Worm (Caenorhabditis elegans): ENCODE data around the gene memi-1.

Gene memi-1

ce11 chrIV:4749728-4750278, 10.4 kb downstream of the memi-1 start, which contains the start of the genes rpl-20 and Y17G9B.5:
Gene rpl-20, minus strand, starts transcription at chrIV:4749778.
Gene Y17G9B.5, plus strand, starts transcription at chrIV:4750240.
- TF ChIP-seq B0261.1 (tag; optimal IDR thresholded peaks at IDR 0.05) (peak; percentile 47), nfya-2 (GFP tag; IDR thresholded peaks at IDR 0.05) (peak; percentile 95), attf-3 (GFP tag; conservative IDR thresholded peaks at IDR 0.05) (peak; percentile 87), ZK185.1 (tag; optimal IDR thresholded peaks at IDR 0.05; ENCODE audit: poor library complexity, severe bottlenecking) (peak; percentile 99), lin-54 (GFP tag; optimal IDR thresholded peaks at IDR 0.05) (peak; percentile 99), F10E7.11 (tag; optimal IDR thresholded peaks at IDR 0.05) (peak; percentile 93), rpc-1 (optimal IDR thresholded peaks at IDR 0.05) (peak; percentile 45), rpc-1 (tag; optimal IDR thresholded peaks at IDR 0.05) (peak; percentile 14), F37B4.10 (GFP tag; IDR thresholded peaks at IDR 0.05) (peak; percentile 99), hsf-1 (GFP tag; IDR thresholded peaks at IDR 0.05) (peak; percentile 97), nhr-90 (tag; optimal IDR thresholded peaks at IDR 0.05) (peak; percentile 93), ztf-22 (GFP tag; optimal IDR thresholded peaks at IDR 0.05) (peak; percentile 98), Y79H2A.3 (GFP tag; conservative IDR thresholded peaks at IDR 0.05) (peak; percentile 97), lin-40 (tag; optimal IDR thresholded peaks at IDR 0.05) (peak; percentile 99), mxl-1 (tag; optimal IDR thresholded peaks at IDR 0.05) (no peak), mel-28 (tag; optimal IDR thresholded peaks at IDR 0.05; ENCODE audit: borderline replicate concordance) (peak; percentile 90), lag-1 (GFP tag; IDR thresholded peaks at IDR 0.05) (peak; percentile 90; the same call in 1 of the 2 replicates), mcd-1 (GFP tag; IDR thresholded peaks at IDR 0.05) (peak; percentile 100), lsy-27 (tag; optimal IDR thresholded peaks at IDR 0.05; ENCODE audit: borderline replicate concordance, insufficient read depth) (peak; percentile 71), F22D6.2 (tag; optimal IDR thresholded peaks at IDR 0.05) (peak; percentile 96), B0019.2 (GFP tag; conservative IDR thresholded peaks at IDR 0.05) (peak; percentile 97), ccch-3 (GFP tag; optimal IDR thresholded peaks at IDR 0.05) (peak; percentile 68), attf-6 (GFP tag; IDR thresholded peaks at IDR 0.05) (peak; percentile 94), hlh-26 (GFP tag; conservative IDR thresholded peaks at IDR 0.05) (no peak), F33H1.4 (GFP tag; IDR thresholded peaks at IDR 0.05) (peak; percentile 98), madf-8 (GFP tag; conservative IDR thresholded peaks at IDR 0.05) (peak; percentile 94), nfya-1 (tag; optimal IDR thresholded peaks at IDR 0.05; ENCODE audit: borderline replicate concordance, insufficient read depth) (no peak), snpc-1.1 (tag; optimal IDR thresholded peaks at IDR 0.05; ENCODE audit: insufficient read depth) (peak; percentile 92), nhr-27 (tag; optimal IDR thresholded peaks at IDR 0.05) (peak; percentile 96), sea-2 (GFP tag; IDR thresholded peaks at IDR 0.05) (peak; percentile 91), bed-1 (GFP tag; IDR thresholded peaks at IDR 0.05) (0 out of 2 replicates have a peak, but pooled peaks have one; percentile 85), T07F8.4 (tag; optimal IDR thresholded peaks at IDR 0.05) (peak; percentile 92), pha-4 (tag; optimal IDR thresholded peaks at IDR 0.05) (peak; percentile 100), Y56A3A.18 (GFP tag; IDR thresholded peaks at IDR 0.05) (peak; percentile 99), K11D2.4 (GFP tag; IDR thresholded peaks at IDR 0.05) (peak; percentile 100), rec-8 (tag; optimal IDR thresholded peaks at IDR 0.05) (peak; percentile 79 to 81), unc-130 (GFP tag; optimal IDR thresholded peaks at IDR 0.05) (peak; percentile 98), ekl-4 (GFP tag; IDR thresholded peaks at IDR 0.05) (peak; percentile 99), cebp-2 (GFP tag; IDR thresholded peaks at IDR 0.05) (peak; percentile 98), athp-1 (tag; optimal IDR thresholded peaks at IDR 0.05) (peak; percentile 100), Y53G8AR.9 (GFP tag; conservative IDR thresholded peaks at IDR 0.05) (peak; percentile 100), egl-44 (GFP tag; IDR thresholded peaks at IDR 0.05) (peak; percentile 98), nfyb-1 (GFP tag; IDR thresholded peaks at IDR 0.05) (peak; percentile 99), egrh-3 (GFP tag; IDR thresholded peaks at IDR 0.05) (peak; percentile 82), let-607 (tag; optimal IDR thresholded peaks at IDR 0.05) (peak; percentile 95 to 97), lir-1 (GFP tag; conservative IDR thresholded peaks at IDR 0.05) (peak; percentile 99), mes-4 (tag; optimal IDR thresholded peaks at IDR 0.05) (peak; percentile 88)

All from whole organism, young adult.